Fruit fly (Drosophila melanogaster) whole organism, adult: ENCODE measurements around the gene CG9555.

Experiments used
- CG11617 ChIP-seq: fragments of 200-800 bp; sonication (Bioruptor generic); optimal IDR thresholded peaks from 2 replicates; lab custom pipeline; 2017; ENCODE audit warnings: mild to moderate bottlenecking, missing biosample characterization, missing genetic modification reagents, missing genetic modification characterization
- CG12768 ChIP-seq: fragments of 200-800 bp; sonication (Bioruptor generic); optimal IDR thresholded peaks from 2 replicates; lab custom pipeline; 2017; ENCODE audit warnings: missing biosample characterization, missing genetic modification characterization, mild to moderate bottlenecking, moderate library complexity, missing genetic modification reagents
- CG14711 ChIP-seq: fragments of 200-800 bp; sonication (Bioruptor generic); optimal IDR thresholded peaks from 2 replicates; lab custom pipeline; 2018; ENCODE audit warnings: missing biosample characterization, mild to moderate bottlenecking, missing genetic modification characterization, moderate library complexity
- CG1620 ChIP-seq: fragments of 200-800 bp; sonication (Bioruptor generic); optimal IDR thresholded peaks from 2 replicates; lab custom pipeline; 2016; ENCODE audit warnings: missing biosample characterization, missing genetic modification characterization
- CG33017 ChIP-seq: fragments of 200-800 bp; sonication (Bioruptor generic); optimal IDR thresholded peaks from 2 replicates; lab custom pipeline; 2018; ENCODE audit warnings: missing biosample characterization, mild to moderate bottlenecking, missing genetic modification characterization, moderate library complexity
- CG5204 ChIP-seq: fragments of 200-800 bp; sonication (Bioruptor generic); optimal IDR thresholded peaks from 2 replicates; lab custom pipeline; 2016; ENCODE audit warnings: missing biosample characterization, missing genetic modification characterization
- CG7045 ChIP-seq: fragments of 200-800 bp; sonication (Bioruptor generic); optimal IDR thresholded peaks from 2 replicates; lab custom pipeline; 2017; ENCODE audit warnings: missing biosample characterization, mild to moderate bottlenecking, missing genetic modification characterization
- CG7101 ChIP-seq: fragments of 200-800 bp; sonication (Bioruptor generic); optimal IDR thresholded peaks from 2 replicates; lab custom pipeline; 2018; ENCODE audit warnings: missing biosample characterization, mild to moderate bottlenecking, missing genetic modification characterization, moderate library complexity
- Clk ChIP-seq: fragments of 200-800 bp; sonication (Bioruptor generic); optimal IDR thresholded peaks from 2 replicates; lab custom pipeline; 2017; ENCODE audit warnings: missing biosample characterization, missing genetic modification characterization
- Crg-1 ChIP-seq: fragments of 200-800 bp; sonication (Bioruptor generic); optimal IDR thresholded peaks from 2 replicates; lab custom pipeline; 2016; ENCODE audit warnings: missing biosample characterization, missing genetic modification characterization
- Hr96 ChIP-seq: fragments of 200-800 bp; sonication (Bioruptor generic); optimal IDR thresholded peaks from 2 replicates; lab custom pipeline; 2016; ENCODE audit warnings: missing biosample characterization, missing genetic modification characterization
- Mnt ChIP-seq: fragments of 200-800 bp; sonication (Bioruptor generic); optimal IDR thresholded peaks from 2 replicates; lab custom pipeline; 2016; ENCODE audit warnings: missing biosample characterization, mild to moderate bottlenecking, missing genetic modification characterization
- bab1 ChIP-seq: fragments of 200-800 bp; sonication (Bioruptor generic); optimal IDR thresholded peaks from 3 replicates; lab custom pipeline; 2019; ENCODE audit warnings: missing biosample characterization, mild to moderate bottlenecking, missing genetic modification characterization, moderate library complexity
- cic ChIP-seq: fragments of 200-800 bp; sonication (Bioruptor generic); optimal IDR thresholded peaks from 2 replicates; lab custom pipeline; 2017; ENCODE audit warnings: missing biosample characterization, mild to moderate bottlenecking, missing genetic modification characterization, moderate library complexity
- cnc ChIP-seq, 2 experiments: fragments of >200 bp; optimal IDR thresholded peaks; 2 replicates each; lab custom pipeline; 2017
- kay ChIP-seq: fragments of 200-800 bp; sonication (Bioruptor generic); peaks from one replicate; lab custom pipeline; 2016; ENCODE audit warnings: missing biosample characterization, missing genetic modification characterization, borderline replicate concordance
- ovo ChIP-seq: fragments of 200-800 bp; sonication (Bioruptor generic); optimal IDR thresholded peaks from 2 replicates; lab custom pipeline; 2016; ENCODE audit warnings: missing biosample characterization, missing genetic modification characterization
- pad ChIP-seq: fragments of 200-800 bp; sonication (Bioruptor generic); optimal IDR thresholded peaks from 3 replicates; lab custom pipeline; 2017; ENCODE audit warnings: missing biosample characterization, missing genetic modification characterization, mild to moderate bottlenecking, moderate library complexity, missing genetic modification reagents
- tj ChIP-seq: fragments of 200-800 bp; sonication (Bioruptor generic); optimal IDR thresholded peaks from 3 replicates; lab custom pipeline; 2017; ENCODE audit warnings: missing biosample characterization, mild to moderate bottlenecking, missing genetic modification characterization, moderate library complexity
- toe ChIP-seq: fragments of 200-800 bp; sonication (Bioruptor generic); optimal IDR thresholded peaks from 2 replicates; lab custom pipeline; 2016; ENCODE audit warnings: missing biosample characterization, missing genetic modification characterization

CG9555 gene

dm6 chr2L:8964657-8965056 is 26.9 kb upstream of the CG9555 start, which contains the start of gene CG32984:
TSS of gene CG32984 (plus strand) at chr2L:8964957.
- TF ChIP-seq CG12768 (GFP tag; lab: Kevin White, UChicago) (no peak), kay (GFP tag; lab: Kevin White, UChicago) (peak; percentile 37)

- TF ChIP-seq kay (GFP tag; lab: Kevin White, UChicago) (no peak), cic (GFP tag; lab: Kevin White, UChicago) (no peak), CG5204 (no peak), CG7101 (tag; lab: Kevin White, UChicago) (no peak), toe (GFP tag; lab: Kevin White, UChicago) (no peak), bab1 (GFP tag; lab: Kevin White, UChicago) (no peak), pad (no peak), tj (GFP tag; lab: Kevin White, UChicago) (no peak), CG14711 (tag; lab: Kevin White, UChicago) (no peak), ovo (GFP tag; lab: Kevin White, UChicago) (no peak), Hr96 (no peak), CG7045 (GFP tag; lab: Kevin White, UChicago) (no peak), cnc (optimal IDR thresholded peaks at IDR 0.05; lab: Kevin White, UChicago) (no peak), CG33017 (tag; lab: Kevin White, UChicago) (no peak)
These were observed 24.3 kb upstream of the CG9555 start, which contains the start of gene CG18088 for dm6 chr2L:8967235-8967634. TSS of gene CG18088 (plus strand) at chr2L:8967535.

DNA sequence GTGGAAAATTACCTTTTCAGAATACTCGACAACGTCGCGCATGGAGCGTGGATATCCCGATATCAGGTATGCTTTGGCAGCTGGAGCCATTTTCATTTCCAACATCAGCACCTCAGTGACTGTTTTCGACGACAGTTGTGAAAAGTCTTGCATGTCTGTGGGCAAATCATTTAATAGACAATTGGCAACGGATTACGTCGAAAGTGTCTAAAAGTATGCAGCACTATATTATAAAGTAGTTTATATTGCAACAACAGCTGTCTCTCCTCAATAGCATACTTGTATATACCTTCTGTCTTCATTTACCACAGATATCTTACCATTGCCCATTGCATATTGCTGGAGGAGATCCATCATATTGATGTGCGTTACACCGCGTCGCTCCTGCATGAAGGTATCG is 18.6 kb upstream of the CG9555 start:
- TF ChIP-seq CG11617 (GFP tag; lab: Kevin White, UChicago), result no peak
- TF ChIP-seq CG5204, result no peak
- no peak for TF ChIP-seq CG7045 (GFP tag; lab: Kevin White, UChicago)
- no peak for TF ChIP-seq Hr96
- no peak for TF ChIP-seq CG12768 (GFP tag; lab: Kevin White, UChicago)

dm6 chr2L:8974506-8974905 is 17.0 kb upstream of the CG9555 start:
- TF ChIP-seq CG1620, result no peak
- TF ChIP-seq CG33017 (tag; lab: Kevin White, UChicago), result no peak
- no peak for TF ChIP-seq Clk (GFP tag; lab: Kevin White, UChicago)
- no peak for TF ChIP-seq Mnt (GFP tag; lab: Kevin White, UChicago)
- no peak for TF ChIP-seq bab1 (GFP tag; lab: Kevin White, UChicago)
- no peak for TF ChIP-seq tj (GFP tag; lab: Kevin White, UChicago)
- no peak for TF ChIP-seq CG5204
- TF ChIP-seq ovo (GFP tag; lab: Kevin White, UChicago), result no peak
- no peak for TF ChIP-seq Hr96
- no peak for TF ChIP-seq kay (GFP tag; lab: Kevin White, UChicago)

DNA sequence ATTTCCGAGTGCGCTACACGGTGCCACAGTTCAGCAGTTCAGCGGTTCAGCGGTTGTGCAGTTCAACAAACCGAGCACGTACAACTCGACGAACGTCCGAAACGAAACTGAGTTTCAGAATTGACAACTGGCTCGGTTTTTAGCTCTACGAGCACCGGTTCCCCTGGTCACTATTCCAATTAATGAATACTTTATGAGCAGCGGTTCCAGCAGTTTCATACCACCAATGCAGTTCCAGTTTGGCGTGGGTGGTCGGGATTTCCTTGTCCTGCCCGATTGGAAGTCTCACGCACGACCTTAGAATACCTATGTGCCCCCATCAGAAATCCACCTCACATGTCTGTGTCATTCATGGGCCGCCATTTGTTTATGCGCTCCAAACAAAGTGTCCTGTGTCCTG is 16.2 kb upstream of the CG9555 start, which contains the start of gene CG9541:
Gene CG9541, minus strand, starts transcription at position 101 of the 400 bp plus-strand sequence.
- TF ChIP-seq pad, result no peak
- no peak for TF ChIP-seq Crg-1 (GFP tag; lab: Kevin White, UChicago)
- TF ChIP-seq CG7045 (GFP tag; lab: Kevin White, UChicago), result no peak
- TF ChIP-seq cic (GFP tag; lab: Kevin White, UChicago), result no peak
- TF ChIP-seq kay (GFP tag; lab: Kevin White, UChicago), result no peak
- no peak for TF ChIP-seq tj (GFP tag; lab: Kevin White, UChicago)
- TF ChIP-seq Hr96, result no peak
- no peak for TF ChIP-seq Clk (GFP tag; lab: Kevin White, UChicago)
- TF ChIP-seq CG5204, result no peak
- no peak for TF ChIP-seq CG7101 (tag; lab: Kevin White, UChicago)
- TF ChIP-seq CG1620, result no peak
- TF ChIP-seq CG11617 (GFP tag; lab: Kevin White, UChicago), result no peak
- TF ChIP-seq toe (GFP tag; lab: Kevin White, UChicago), result no peak
- TF ChIP-seq Mnt (GFP tag; lab: Kevin White, UChicago), result no peak

dm6 chr2L:8980359-8980758 is 11.2 kb upstream of the CG9555 start, which contains the start of gene CG18662:
TSS of gene CG18662 (plus strand) at chr2L:8980659.
- TF ChIP-seq cnc (optimal IDR thresholded peaks at IDR 0.05; lab: Kevin White, UChicago) (no peak), kay (GFP tag; lab: Kevin White, UChicago) (peak; percentile 69)

DNA sequence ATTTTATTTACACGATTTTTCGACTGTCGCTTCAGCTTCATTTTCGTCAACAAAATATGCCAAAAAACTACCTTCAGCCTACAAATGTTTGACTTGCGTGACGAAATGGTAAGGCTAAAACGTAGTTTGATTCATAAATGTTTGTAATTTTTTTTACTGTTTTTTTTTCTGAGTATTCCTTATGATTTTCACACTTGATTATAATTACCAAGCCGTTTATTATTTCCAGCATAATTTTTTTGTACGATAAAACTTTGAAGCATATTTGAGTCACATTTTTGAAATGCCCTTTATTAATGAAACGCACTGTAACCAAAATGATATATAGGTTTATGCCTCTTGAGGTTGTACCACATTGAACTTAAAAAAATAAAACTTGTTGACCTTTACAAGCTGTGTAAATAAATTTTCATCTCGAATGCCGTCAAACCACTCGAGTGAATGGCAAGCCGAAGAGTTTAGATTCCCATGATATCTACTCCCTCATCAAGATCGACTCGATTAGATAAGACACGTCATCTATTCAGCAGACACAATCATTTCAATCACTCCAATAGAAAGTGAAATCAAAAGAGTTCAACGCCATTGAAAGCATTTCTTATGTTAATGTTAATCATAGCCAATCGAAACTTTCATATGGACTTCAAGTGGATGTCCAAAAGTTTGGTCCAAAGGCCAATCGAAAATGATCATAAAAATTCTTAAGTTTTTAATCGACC is 8.8 kb upstream of the CG9555 start:
- TF ChIP-seq tj (GFP tag; lab: Kevin White, UChicago) (no peak), bab1 (GFP tag; lab: Kevin White, UChicago) (no peak), Mnt (GFP tag; lab: Kevin White, UChicago) (no peak), CG1620 (no peak), CG12768 (GFP tag; lab: Kevin White, UChicago) (no peak), cic (GFP tag; lab: Kevin White, UChicago) (no peak), Hr96 (no peak), cnc (optimal IDR thresholded peaks at IDR 0.05; lab: Kevin White, UChicago) (no peak), Crg-1 (GFP tag; lab: Kevin White, UChicago) (no peak), CG5204 (no peak), pad (no peak), CG14711 (tag; lab: Kevin White, UChicago) (no peak), CG11617 (GFP tag; lab: Kevin White, UChicago) (no peak), toe (GFP tag; lab: Kevin White, UChicago) (no peak), ovo (GFP tag; lab: Kevin White, UChicago) (no peak), CG7045 (GFP tag; lab: Kevin White, UChicago) (no peak), CG33017 (tag; lab: Kevin White, UChicago) (no peak), Clk (GFP tag; lab: Kevin White, UChicago) (no peak)
